Fruit fly (Drosophila melanogaster) whole organism, adult: ENCODE data around the gene Lam.

Experiments used
- CG11617 ChIP-seq: fragments of 200-800 bp; sonication (Bioruptor generic); optimal IDR thresholded peaks from 2 replicates; lab custom pipeline; 2017; ENCODE audit warnings: mild to moderate bottlenecking, missing biosample characterization, missing genetic modification reagents, missing genetic modification characterization
- CG12768 ChIP-seq: fragments of 200-800 bp; sonication (Bioruptor generic); optimal IDR thresholded peaks from 2 replicates; lab custom pipeline; 2017; ENCODE audit warnings: missing biosample characterization, missing genetic modification characterization, mild to moderate bottlenecking, moderate library complexity, missing genetic modification reagents
- CG14711 ChIP-seq: fragments of 200-800 bp; sonication (Bioruptor generic); optimal IDR thresholded peaks from 2 replicates; lab custom pipeline; 2018; ENCODE audit warnings: missing biosample characterization, mild to moderate bottlenecking, missing genetic modification characterization, moderate library complexity
- CG1620 ChIP-seq: fragments of 200-800 bp; sonication (Bioruptor generic); optimal IDR thresholded peaks from 2 replicates; lab custom pipeline; 2016; ENCODE audit warnings: missing biosample characterization, missing genetic modification characterization
- CG33017 ChIP-seq: fragments of 200-800 bp; sonication (Bioruptor generic); optimal IDR thresholded peaks from 2 replicates; lab custom pipeline; 2018; ENCODE audit warnings: missing biosample characterization, mild to moderate bottlenecking, missing genetic modification characterization, moderate library complexity
- CG5204 ChIP-seq: fragments of 200-800 bp; sonication (Bioruptor generic); optimal IDR thresholded peaks from 2 replicates; lab custom pipeline; 2016; ENCODE audit warnings: missing biosample characterization, missing genetic modification characterization
- CG7045 ChIP-seq: fragments of 200-800 bp; sonication (Bioruptor generic); optimal IDR thresholded peaks from 2 replicates; lab custom pipeline; 2017; ENCODE audit warnings: missing biosample characterization, mild to moderate bottlenecking, missing genetic modification characterization
- CG7101 ChIP-seq: fragments of 200-800 bp; sonication (Bioruptor generic); optimal IDR thresholded peaks from 2 replicates; lab custom pipeline; 2018; ENCODE audit warnings: missing biosample characterization, mild to moderate bottlenecking, missing genetic modification characterization, moderate library complexity
- Clk ChIP-seq: fragments of 200-800 bp; sonication (Bioruptor generic); optimal IDR thresholded peaks from 2 replicates; lab custom pipeline; 2017; ENCODE audit warnings: missing biosample characterization, missing genetic modification characterization
- Crg-1 ChIP-seq: fragments of 200-800 bp; sonication (Bioruptor generic); optimal IDR thresholded peaks from 2 replicates; lab custom pipeline; 2016; ENCODE audit warnings: missing biosample characterization, missing genetic modification characterization
- Hr96 ChIP-seq: fragments of 200-800 bp; sonication (Bioruptor generic); optimal IDR thresholded peaks from 2 replicates; lab custom pipeline; 2016; ENCODE audit warnings: missing biosample characterization, missing genetic modification characterization
- Mnt ChIP-seq: fragments of 200-800 bp; sonication (Bioruptor generic); optimal IDR thresholded peaks from 2 replicates; lab custom pipeline; 2016; ENCODE audit warnings: missing biosample characterization, mild to moderate bottlenecking, missing genetic modification characterization
- bab1 ChIP-seq: fragments of 200-800 bp; sonication (Bioruptor generic); optimal IDR thresholded peaks from 3 replicates; lab custom pipeline; 2019; ENCODE audit warnings: missing biosample characterization, mild to moderate bottlenecking, missing genetic modification characterization, moderate library complexity
- cic ChIP-seq: fragments of 200-800 bp; sonication (Bioruptor generic); optimal IDR thresholded peaks from 2 replicates; lab custom pipeline; 2017; ENCODE audit warnings: missing biosample characterization, mild to moderate bottlenecking, missing genetic modification characterization, moderate library complexity
- cnc ChIP-seq, 2 experiments: fragments of >200 bp; optimal IDR thresholded peaks; 2 replicates each; lab custom pipeline; 2017
- kay ChIP-seq: fragments of 200-800 bp; sonication (Bioruptor generic); peaks from one replicate; lab custom pipeline; 2016; ENCODE audit warnings: missing biosample characterization, missing genetic modification characterization, borderline replicate concordance
- ovo ChIP-seq: fragments of 200-800 bp; sonication (Bioruptor generic); optimal IDR thresholded peaks from 2 replicates; lab custom pipeline; 2016; ENCODE audit warnings: missing biosample characterization, missing genetic modification characterization
- pad ChIP-seq: fragments of 200-800 bp; sonication (Bioruptor generic); optimal IDR thresholded peaks from 3 replicates; lab custom pipeline; 2017; ENCODE audit warnings: missing biosample characterization, missing genetic modification characterization, mild to moderate bottlenecking, moderate library complexity, missing genetic modification reagents
- tj ChIP-seq: fragments of 200-800 bp; sonication (Bioruptor generic); optimal IDR thresholded peaks from 3 replicates; lab custom pipeline; 2017; ENCODE audit warnings: missing biosample characterization, mild to moderate bottlenecking, missing genetic modification characterization, moderate library complexity
- toe ChIP-seq: fragments of 200-800 bp; sonication (Bioruptor generic); optimal IDR thresholded peaks from 2 replicates; lab custom pipeline; 2016; ENCODE audit warnings: missing biosample characterization, missing genetic modification characterization

Lam gene

DNA sequence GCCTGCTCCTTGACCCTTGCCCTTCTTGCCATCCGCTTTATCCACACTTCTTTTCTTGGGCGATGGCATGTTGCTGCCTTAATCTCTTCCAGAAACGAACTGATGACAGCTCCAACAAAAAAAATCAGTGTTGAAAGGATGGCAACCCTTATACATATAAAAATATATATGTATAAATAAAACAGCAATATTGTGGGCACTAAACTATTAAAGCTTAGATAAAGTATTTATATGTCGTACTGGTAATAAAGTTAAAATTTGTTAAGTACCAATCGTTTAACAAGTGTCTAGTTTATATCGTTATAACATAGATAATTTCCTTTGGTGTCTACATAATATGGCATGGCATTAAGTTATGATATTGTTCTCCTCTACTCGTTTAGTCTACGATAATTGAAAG lies 5.6 kb upstream of the Lam start, which contains the start of gene tomb:
Gene tomb, minus strand, starts transcription at position 101 of the 400 bp plus-strand sequence.
- TF ChIP-seq Clk: no peak
- no peak for TF ChIP-seq tj
- TF ChIP-seq cnc (optimal IDR thresholded peaks at IDR 0.05; lab: Kevin White, UChicago): no peak
- no peak for TF ChIP-seq Crg-1 (GFP tag; lab: Kevin White, UChicago)
- TF ChIP-seq CG14711 (tag; lab: Kevin White, UChicago): no peak

DNA sequence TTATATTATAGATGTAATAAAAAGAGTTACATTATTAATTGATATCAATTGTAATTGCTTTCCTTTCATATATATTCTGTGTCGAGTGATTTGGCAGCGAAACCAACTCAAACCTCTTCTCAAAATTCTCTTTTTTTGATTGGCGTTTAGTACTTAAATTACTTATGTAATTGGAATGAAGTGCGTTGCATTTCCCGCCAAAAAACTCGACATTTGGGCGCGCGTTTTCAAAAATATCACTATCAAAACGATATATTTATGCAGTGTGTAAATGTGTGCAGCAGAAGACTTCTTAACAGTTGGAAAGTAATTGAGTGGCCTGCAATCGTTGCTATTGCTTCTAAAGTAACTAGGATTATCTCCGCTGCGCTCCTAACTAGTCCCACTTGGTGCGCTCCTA lies 5.2 kb upstream of the Lam start:
- no peak for TF ChIP-seq pad (GFP tag; lab: Kevin White, UChicago)
- no peak for TF ChIP-seq bab1 (GFP tag; lab: Kevin White, UChicago)

- TF ChIP-seq Hr96 (GFP tag; lab: Kevin White, UChicago) (no peak), Crg-1 (GFP tag; lab: Kevin White, UChicago) (no peak), ovo (GFP tag; lab: Kevin White, UChicago) (no peak), CG14711 (tag; lab: Kevin White, UChicago) (no peak), CG11617 (GFP tag; lab: Kevin White, UChicago) (no peak), bab1 (GFP tag; lab: Kevin White, UChicago) (no peak), tj (no peak), CG7045 (GFP tag; lab: Kevin White, UChicago) (no peak), CG33017 (tag; lab: Kevin White, UChicago) (no peak), CG12768 (GFP tag; lab: Kevin White, UChicago) (no peak), Mnt (GFP tag; lab: Kevin White, UChicago) (no peak), toe (GFP tag; lab: Kevin White, UChicago) (no peak), CG5204 (no peak), CG1620 (no peak), CG7101 (tag; lab: Kevin White, UChicago) (no peak), kay (no peak)
Measured at dm6 chr2L:5539034-5539433, 3.2 kb upstream of the Lam start, which contains the start of gene CG14015. Gene CG14015, minus strand, starts transcription at chr2L:5539196.

dm6 chr2L:5542944-5543515 lies 750 bp downstream of the Lam start:
- TF ChIP-seq CG7045 (GFP tag; lab: Kevin White, UChicago): peak; percentile 5
- TF ChIP-seq ovo (GFP tag; lab: Kevin White, UChicago): no peak
- no peak for TF ChIP-seq CG1620
- TF ChIP-seq bab1 (GFP tag; lab: Kevin White, UChicago): no peak
- TF ChIP-seq pad (GFP tag; lab: Kevin White, UChicago): peak; percentile 97
- no peak for TF ChIP-seq CG33017 (tag; lab: Kevin White, UChicago)
- TF ChIP-seq Clk: no peak

- TF ChIP-seq bab1 (GFP tag; lab: Kevin White, UChicago) (no peak), CG14711 (tag; lab: Kevin White, UChicago) (no peak), CG11617 (GFP tag; lab: Kevin White, UChicago) (no peak), Mnt (GFP tag; lab: Kevin White, UChicago) (no peak), pad (GFP tag; lab: Kevin White, UChicago) (no peak), ovo (GFP tag; lab: Kevin White, UChicago) (no peak)
Measured at dm6 chr2L:5546207-5546517, 3.9 kb downstream of the Lam start.

DNA sequence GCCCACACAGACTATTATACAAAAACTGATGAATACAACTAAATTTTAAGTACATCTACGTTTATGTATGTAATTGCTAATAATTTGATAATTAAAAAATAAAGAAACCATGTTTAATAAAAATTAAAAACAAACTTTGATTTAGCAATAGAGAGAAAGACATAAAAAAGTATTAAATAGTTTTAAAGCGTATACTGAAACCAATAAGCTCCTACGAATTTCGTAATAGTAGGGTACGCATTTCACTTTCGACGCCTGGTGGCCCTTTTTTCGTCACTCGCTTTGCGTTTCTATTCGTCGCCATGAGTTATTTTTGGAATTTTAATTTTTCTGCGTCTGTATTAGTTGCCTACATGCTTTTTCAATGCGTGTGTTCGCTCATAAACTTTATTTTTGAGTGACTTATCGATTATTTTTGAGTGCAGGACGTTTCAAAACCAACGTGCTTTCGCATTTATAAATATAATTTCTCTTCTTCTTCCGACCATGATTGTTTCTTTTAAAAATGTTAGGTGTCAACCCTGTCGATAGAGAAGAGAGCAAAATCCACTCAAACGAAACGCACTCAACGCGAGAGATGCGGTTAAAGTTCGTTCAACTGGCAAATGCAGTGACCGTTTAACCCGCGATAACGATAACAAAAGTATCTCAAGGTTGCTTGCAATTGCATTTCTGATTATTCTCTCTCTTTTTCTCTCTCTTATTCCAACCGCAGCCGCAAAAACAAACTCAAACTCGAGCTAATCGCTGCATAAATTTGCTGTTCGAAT lies 4.4 kb downstream of the Lam start, which contains the start of gene Oscillin:
Gene Oscillin, plus strand, starts transcription at position 569 of the 770 bp plus-strand sequence.
- TF ChIP-seq tj: no peak
- TF ChIP-seq CG33017 (tag; lab: Kevin White, UChicago): no peak
- TF ChIP-seq CG5204: peak; percentile 27
- TF ChIP-seq toe (GFP tag; lab: Kevin White, UChicago): no peak
- TF ChIP-seq Hr96 (GFP tag; lab: Kevin White, UChicago): no peak
- peak; percentile 31 for TF ChIP-seq CG7101 (tag; lab: Kevin White, UChicago)
- TF ChIP-seq Clk: no peak
- TF ChIP-seq CG12768 (GFP tag; lab: Kevin White, UChicago): peak; percentile 36
- no peak for TF ChIP-seq ovo (GFP tag; lab: Kevin White, UChicago)
- no peak for TF ChIP-seq cic (GFP tag; lab: Kevin White, UChicago)
- TF ChIP-seq CG11617 (GFP tag; lab: Kevin White, UChicago): peak; percentile 43
- no peak for TF ChIP-seq Crg-1 (GFP tag; lab: Kevin White, UChicago)
- peak; percentile 31 for TF ChIP-seq pad (GFP tag; lab: Kevin White, UChicago)
- peak; percentile 65 for TF ChIP-seq bab1 (GFP tag; lab: Kevin White, UChicago)
- TF ChIP-seq Mnt (GFP tag; lab: Kevin White, UChicago): no peak
- peak; percentile 87 for TF ChIP-seq kay
- no peak for TF ChIP-seq CG1620
- peak; percentile 93 for TF ChIP-seq CG14711 (tag; lab: Kevin White, UChicago)
- TF ChIP-seq CG7045 (GFP tag; lab: Kevin White, UChicago): peak; percentile 59
- peak in 1 of 2 experiments; percentile 21 for TF ChIP-seq cnc (optimal IDR thresholded peaks at IDR 0.05; lab: Kevin White, UChicago)
